Fruit fly (Drosophila melanogaster) whole organism, embryonic: ENCODE measurements around the gene CNMa.

Source experiments
- Antp ChIP-seq: fragments of 200-800 bp; sonication (Bioruptor generic); optimal IDR thresholded peaks from 3 replicates; lab custom pipeline; 2016; ENCODE audit warnings: missing biosample characterization, missing genetic modification characterization
- Bgb ChIP-seq: fragments of 200-800 bp; sonication (Bioruptor generic); IDR thresholded peaks from 2 replicates; pipeline ENCODE4 v1.3.6; 2022; ENCODE audit warnings: missing biosample characterization, missing genetic modification characterization; ENCODE audit not compliant: partially characterized antibody
- CG10366 ChIP-seq: fragments of 200-800 bp; sonication (Bioruptor generic); IDR thresholded peaks from 2 replicates; pipeline ENCODE4 v1.3.6; 2022; ENCODE audit warnings: missing biosample characterization, missing genetic modification characterization
- CG10462 ChIP-seq: fragments of 200-800 bp; sonication (Bioruptor generic); optimal IDR thresholded peaks from 2 replicates; lab custom pipeline; 2016; ENCODE audit warnings: missing biosample characterization, missing genetic modification characterization
- CG11560 ChIP-seq: fragments of 200-800 bp; sonication (Bioruptor generic); IDR thresholded peaks from 3 replicates; pipeline ENCODE4 v1.3.6; 2022; ENCODE audit warnings: missing biosample characterization, missing genetic modification characterization
- CG12155 ChIP-seq: fragments of 200-800 bp; sonication (Bioruptor generic); optimal IDR thresholded peaks from 3 replicates; lab custom pipeline; 2016; ENCODE audit warnings: missing biosample characterization, missing genetic modification characterization
- CG12769 ChIP-seq: fragments of 200-800 bp; sonication (Bioruptor generic); optimal IDR thresholded peaks from 2 replicates; lab custom pipeline; 2019; ENCODE audit warnings: missing biosample characterization, mild to moderate bottlenecking, missing genetic modification characterization, moderate library complexity
- CG14965 ChIP-seq: fragments of 200-800 bp; sonication (Bioruptor generic); optimal IDR thresholded peaks from 2 replicates; lab custom pipeline; 2016; ENCODE audit warnings: missing biosample characterization, missing genetic modification characterization, borderline replicate concordance
- CG18476 ChIP-seq: fragments of 200-800 bp; sonication (Bioruptor generic); optimal IDR thresholded peaks from 2 replicates; lab custom pipeline; 2016; ENCODE audit warnings: missing biosample characterization, mild to moderate bottlenecking, missing genetic modification characterization
- CG31441 ChIP-seq: fragments of 200-800 bp; sonication (Bioruptor generic); IDR thresholded peaks from 2 replicates; pipeline ENCODE4 v1.3.6; 2022; ENCODE audit warnings: missing biosample characterization, missing genetic modification characterization
- CG42726 ChIP-seq: fragments of 200-800 bp; sonication (Bioruptor generic); IDR thresholded peaks from 2 replicates; pipeline ENCODE4 v1.3.6; 2022; ENCODE audit warnings: missing biosample characterization, missing genetic modification characterization; ENCODE audit not compliant: partially characterized antibody
- CG4360 ChIP-seq: fragments of 200-800 bp; sonication (Bioruptor generic); IDR thresholded peaks from 2 replicates; pipeline ENCODE4 v1.3.6; 2022; ENCODE audit warnings: missing biosample characterization, missing genetic modification characterization
- CG5180 ChIP-seq: fragments of 200-800 bp; sonication (Bioruptor generic); optimal IDR thresholded peaks from 3 replicates; lab custom pipeline; 2017; ENCODE audit warnings: missing biosample characterization, missing genetic modification characterization, mild to moderate bottlenecking, moderate library complexity, missing genetic modification reagents
- CG6254 ChIP-seq: fragments of 200-800 bp; sonication (Bioruptor generic); optimal IDR thresholded peaks from 3 replicates; lab custom pipeline; 2017; ENCODE audit warnings: mild to moderate bottlenecking, missing biosample characterization, missing genetic modification reagents, missing genetic modification characterization
- CG6854 ChIP-seq: fragments of 200-800 bp; sonication (Bioruptor generic); optimal IDR thresholded peaks from 3 replicates; lab custom pipeline; 2017; ENCODE audit warnings: missing biosample characterization, mild to moderate bottlenecking, missing genetic modification characterization
- CG7271 ChIP-seq: fragments of 200-800 bp; sonication (Bioruptor generic); optimal IDR thresholded peaks from 2 replicates; lab custom pipeline; 2018; ENCODE audit warnings: missing biosample characterization, mild to moderate bottlenecking, missing genetic modification characterization, moderate library complexity
- CG8290 ChIP-seq, 3 experiments: fragments of 200-800 bp; sonication (Bioruptor generic); optimal IDR thresholded peaks; 2 replicates each; lab custom pipeline; 2016 to 2019; ENCODE audit warnings: missing biosample characterization in 3 of 3, missing genetic modification characterization in 3 of 3, mild to moderate bottlenecking in 2 of 3, moderate library complexity in 1 of 3
- CG8478 ChIP-seq: fragments of >200 bp; optimal IDR thresholded peaks from 2 replicates; lab custom pipeline; 2018
- Dfd ChIP-seq, 2 experiments: fragments of >200 bp; optimal IDR thresholded peaks; 2 replicates each; lab custom pipeline; 2017; ENCODE audit warnings: missing biosample characterization in 2 of 2, missing genetic modification characterization in 2 of 2
- Ets65A ChIP-seq: fragments of 200-800 bp; sonication (Bioruptor generic); peaks from one replicate; lab custom pipeline; 2016; ENCODE audit warnings: missing biosample characterization, missing genetic modification characterization
- GATAe ChIP-seq: fragments of 200-800 bp; sonication (Bioruptor generic); conservative IDR thresholded peaks from 2 replicates; pipeline ENCODE4 v1.3.6; 2022; ENCODE audit warnings: missing biosample characterization, missing genetic modification characterization
- H15 ChIP-seq: fragments of 200-800 bp; sonication (Bioruptor generic); IDR thresholded peaks from 3 replicates; pipeline ENCODE4 v1.3.6; 2022; ENCODE audit warnings: missing biosample characterization, missing genetic modification characterization
- H2.0 ChIP-seq: fragments of 200-800 bp; sonication (Bioruptor generic); IDR thresholded peaks from 2 replicates; pipeline ENCODE4 v1.3.6; 2022; ENCODE audit warnings: missing biosample characterization, missing genetic modification characterization
- Hmr ChIP-seq: fragments of 200-800 bp; sonication (Bioruptor generic); optimal IDR thresholded peaks from 3 replicates; lab custom pipeline; 2017; ENCODE audit warnings: mild to moderate bottlenecking, missing biosample characterization, missing genetic modification reagents, missing genetic modification characterization
- Hr3 ChIP-seq: fragments of 200-800 bp; sonication (Bioruptor generic); optimal IDR thresholded peaks from 3 replicates; lab custom pipeline; 2016; ENCODE audit warnings: missing biosample characterization, missing genetic modification characterization
- Hr78 ChIP-seq, 2 experiments: fragments of 200-800 bp in 1 of 2; fragments of >200 bp in 1 of 2; sonication (Bioruptor generic) in 1 of 2; optimal IDR thresholded peaks; 2 replicates each; lab custom pipeline; 2017 to 2019; ENCODE audit warnings: missing biosample characterization in 2 of 2, missing genetic modification characterization in 2 of 2, mild to moderate bottlenecking in 1 of 2, moderate library complexity in 1 of 2
- Trl ChIP-seq, 3 experiments: fragments of >200 bp in 2 of 3; fragments of 200-800 bp in 1 of 3; sonication (Bioruptor generic) in 1 of 3; optimal IDR thresholded peaks; 2 replicates in 1 of 3; 3 replicates in 2 of 3; lab custom pipeline; 2016 to 2017; ENCODE audit warnings: missing biosample characterization in 1 of 3, missing genetic modification characterization in 1 of 3
- bsh ChIP-seq, 2 experiments: fragments of 200-800 bp; sonication (Bioruptor generic); optimal IDR thresholded peaks; 2 replicates each; lab custom pipeline; 2017 to 2018; ENCODE audit warnings: mild to moderate bottlenecking in 2 of 2, missing biosample characterization in 2 of 2, missing genetic modification characterization in 2 of 2, moderate library complexity in 1 of 2
- cg ChIP-seq: fragments of 200-800 bp; sonication (Bioruptor generic); optimal IDR thresholded peaks from 3 replicates; lab custom pipeline; 2019; ENCODE audit warnings: missing biosample characterization, mild to moderate bottlenecking, missing genetic modification characterization, moderate library complexity
- chinmo ChIP-seq: fragments of 200-800 bp; sonication (Bioruptor generic); IDR thresholded peaks from 4 replicates; pipeline ENCODE4 v1.3.6; 2022; ENCODE audit warnings: missing biosample characterization, missing genetic modification characterization; ENCODE audit not compliant: partially characterized antibody
- esg ChIP-seq: fragments of 200-800 bp; sonication (Bioruptor generic); conservative IDR thresholded peaks from 2 replicates; pipeline ENCODE4 v1.3.6; 2022; ENCODE audit warnings: missing biosample characterization, missing genetic modification characterization
- hb ChIP-seq: fragments of 200-800 bp; sonication (Bioruptor generic); IDR thresholded peaks from 3 replicates; pipeline ENCODE4 v1.3.6; 2022; ENCODE audit warnings: missing biosample characterization, missing genetic modification characterization; ENCODE audit not compliant: partially characterized antibody
- klu ChIP-seq: fragments of 200-800 bp; sonication (Bioruptor generic); IDR thresholded peaks from 2 replicates; pipeline ENCODE4 v1.3.6; 2022; ENCODE audit warnings: missing biosample characterization, missing genetic modification characterization
- lov ChIP-seq, 2 experiments: fragments of 200-800 bp in 1 of 2; fragments of >200 bp in 1 of 2; sonication (Bioruptor generic) in 1 of 2; IDR thresholded peaks in 1 of 2; optimal IDR thresholded peaks in 1 of 2; 2 replicates in 1 of 2; 3 replicates in 1 of 2; pipeline versions ENCODE4 v1.3.6 to Lab custom; 2017 to 2022; ENCODE audit warnings: missing biosample characterization in 1 of 2, missing genetic modification characterization in 1 of 2
- nom ChIP-seq: fragments of 200-800 bp; sonication (Bioruptor generic); optimal IDR thresholded peaks from 2 replicates; lab custom pipeline; 2017; ENCODE audit warnings: missing biosample characterization, missing genetic modification characterization, mild to moderate bottlenecking, moderate library complexity, missing genetic modification reagents
- scrt ChIP-seq: fragments of 200-800 bp; sonication (Bioruptor generic); optimal IDR thresholded peaks from 2 replicates; lab custom pipeline; 2018; ENCODE audit warnings: missing biosample characterization, mild to moderate bottlenecking, missing genetic modification characterization, moderate library complexity
- sd ChIP-seq: fragments of 200-800 bp; sonication (Bioruptor generic); optimal IDR thresholded peaks from 3 replicates; lab custom pipeline; 2018; ENCODE audit warnings: missing biosample characterization, mild to moderate bottlenecking, missing genetic modification characterization, moderate library complexity
- so ChIP-seq: fragments of 200-800 bp; sonication (Bioruptor generic); IDR thresholded peaks from 3 replicates; pipeline ENCODE4 v1.3.6; 2022; ENCODE audit warnings: missing biosample characterization, missing genetic modification characterization
- trem ChIP-seq: fragments of 200-800 bp; optimal IDR thresholded peaks from 3 replicates; lab custom pipeline; 2019; ENCODE audit warnings: missing biosample characterization, mild to moderate bottlenecking, missing genetic modification characterization, moderate library complexity
- zen ChIP-seq: fragments of 200-800 bp; sonication (Bioruptor generic); optimal IDR thresholded peaks from 3 replicates; lab custom pipeline; 2018; ENCODE audit warnings: missing biosample characterization, mild to moderate bottlenecking, missing genetic modification characterization, moderate library complexity

The CNMa gene

DNA sequence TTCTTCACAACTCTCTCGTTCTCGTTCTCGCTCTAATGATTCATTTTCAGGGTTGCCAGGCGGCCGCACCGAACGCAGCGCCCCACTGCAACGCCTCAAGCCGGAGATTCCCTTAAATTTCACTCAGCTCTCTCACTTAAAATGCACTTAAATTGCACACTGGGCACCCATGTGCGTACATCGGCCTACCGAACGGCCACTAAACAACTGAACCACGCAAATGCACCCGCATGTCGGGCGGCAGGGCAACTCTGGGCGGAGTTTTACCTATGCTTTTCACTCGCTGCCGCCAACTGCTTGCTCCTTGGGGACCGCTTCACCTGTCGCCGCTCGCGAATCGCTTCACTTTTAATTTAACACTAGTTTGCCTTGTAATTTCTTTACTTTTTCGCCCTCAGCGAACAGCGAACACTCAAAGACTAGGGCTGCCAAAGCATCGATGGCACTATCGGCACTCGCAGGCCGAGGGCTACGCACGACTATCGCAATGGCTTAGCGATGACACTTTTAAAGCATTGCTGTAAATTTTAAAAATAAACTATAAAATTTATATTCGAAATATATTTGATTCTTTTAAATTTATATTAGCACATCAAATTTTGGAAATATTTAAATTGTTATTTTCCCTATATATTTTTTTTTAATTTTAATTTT lies 6.5 kb upstream of the CNMa start, which contains the start of gene Rap1 (continued):
- TF ChIP-seq Bgb (GFP tag; lab: Robert Waterston, UW) (peak; percentile 94), esg (peak; percentile 26; the same call in 1 of the 2 replicates), CG11560 (0 out of 3 replicates have a peak, but pooled peaks have one; percentile 37), CG12769 (no peak), Antp (GFP tag; lab: Kevin White, UChicago) (peak; percentile 82), zen (tag; lab: Kevin White, UChicago) (peak; percentile 35), CG42726 (GFP tag; lab: Robert Waterston, UW) (peak; percentile 96), trem (tag; lab: Kevin White, UChicago) (peak; percentile 53), lov (optimal IDR thresholded peaks at IDR 0.05; lab: Kevin White, UChicago) (no peak), lov (GFP tag; IDR thresholded peaks at IDR 0.05; lab: Robert Waterston, UW) (no peak), CG18476 (GFP tag; lab: Kevin White, UChicago) (peak; percentile 61), CG14965 (GFP tag; lab: Kevin White, UChicago) (no peak), H2.0 (peak; percentile 75), CG6254 (peak; percentile 5), CG12155 (GFP tag; lab: Kevin White, UChicago) (peak; percentile 52), so (peak; percentile 48; the same call in 1 of the 3 replicates), CG8290 (GFP tag; optimal IDR thresholded peaks at IDR 0.05; lab: Kevin White, UChicago) (peak; percentile 85), CG8290 (tag; optimal IDR thresholded peaks at IDR 0.05; lab: Kevin White, UChicago) (peak in 1 of 2 experiments; percentile 55), Hmr (GFP tag; lab: Kevin White, UChicago) (no peak), CG5180 (no peak), CG10462 (GFP tag; lab: Kevin White, UChicago) (no peak), klu (GFP tag; lab: Robert Waterston, UW) (peak; percentile 80), Hr3 (GFP tag; lab: Kevin White, UChicago) (peak; percentile 54), hb (GFP tag; lab: Robert Waterston, UW) (peak; percentile 92), nom (GFP tag; lab: Kevin White, UChicago) (no peak), H15 (GFP tag; lab: Robert Waterston, UW) (peak; percentile 82; the same call in 2 of the 3 replicates), CG10366 (peak; percentile 75), CG6854 (peak; percentile 20), scrt (GFP tag; lab: Kevin White, UChicago) (peak; percentile 4)

DNA sequence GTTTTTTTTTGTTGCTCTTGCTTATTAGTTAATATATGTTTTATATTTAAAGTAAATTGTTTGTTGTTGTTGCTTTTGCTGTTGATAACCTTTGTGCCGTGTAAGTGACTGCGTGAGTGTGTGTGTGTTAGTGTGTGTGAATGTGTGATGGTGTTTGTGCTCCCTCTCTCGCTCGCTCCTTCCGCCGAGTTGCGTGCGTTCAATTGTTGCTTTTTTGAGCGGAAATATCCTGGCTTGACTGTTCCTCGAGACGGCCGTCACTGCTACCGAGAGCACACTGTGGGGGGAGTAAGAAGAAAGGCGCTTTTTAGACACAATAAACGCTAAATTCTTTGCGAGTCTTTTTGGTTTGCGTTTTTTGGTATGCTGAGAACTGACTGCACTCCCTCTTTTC lies 6.0 kb upstream of the CNMa start:
- TF ChIP-seq Hr78 (GFP tag; optimal IDR thresholded peaks at IDR 0.05; lab: Kevin White, UChicago) (peak in 1 of 2 experiments; percentile 78), scrt (GFP tag; lab: Kevin White, UChicago) (peak; percentile 72), nom (GFP tag; lab: Kevin White, UChicago) (peak; percentile 61), CG7271 (no peak), chinmo (GFP tag; lab: Robert Waterston, UW) (0 out of 4 replicates have a peak, but pooled peaks have one; percentile 19), cg (GFP tag; lab: Kevin White, UChicago) (peak; percentile 96), CG4360 (peak; percentile 84), GATAe (GFP tag; lab: Robert Waterston, UW) (no peak), Ets65A (peak; percentile 42), CG8478 (peak; percentile 85), Dfd (GFP tag; optimal IDR thresholded peaks at IDR 0.05; lab: Kevin White, UChicago) (peak in 1 of 2 experiments; percentile 17), CG31441 (no peak), bsh (GFP tag; optimal IDR thresholded peaks at IDR 0.05; lab: Kevin White, UChicago) (peak in 1 of 2 experiments; percentile 11), sd (tag; lab: Kevin White, UChicago) (peak; percentile 26), Trl (optimal IDR thresholded peaks at IDR 0.05; lab: Kevin White, UChicago) (peak; percentile 68 to 88), Trl (GFP tag; optimal IDR thresholded peaks at IDR 0.05; lab: Kevin White, UChicago) (no peak)
